Worm (Caenorhabditis elegans) whole organism, L1 larva: ENCODE data around the gene C02G6.3.

Experiments
- ama-1 ChIP-seq: fragments of 150-350 bp; optimal IDR thresholded peaks from 2 replicates; lab custom pipeline; 2014
- ces-1 ChIP-seq: fragments of 150-350 bp; optimal IDR thresholded peaks from 2 replicates; lab custom pipeline; 2014; ENCODE audit warnings: missing biosample characterization, missing genetic modification reagents, missing genetic modification characterization
- efl-1 ChIP-seq, 4 experiments: fragments of 150-350 bp; optimal IDR thresholded peaks in 3 of 4; peaks in 1 of 4; 1 replicate in 1 of 4; 2 replicates in 3 of 4; lab custom pipeline; 2014; ENCODE audit warnings: missing biosample characterization in 2 of 4, missing genetic modification characterization in 2 of 4, missing genetic modification reagents in 2 of 4
- egl-27 ChIP-seq, 2 experiments: fragments of 150-350 bp in 1 of 2; sonication (generic microtip); optimal IDR thresholded peaks; 3 replicates each; lab custom pipeline; 2017 to 2018; ENCODE audit warnings: missing biosample characterization in 2 of 2, missing genetic modification characterization in 2 of 2, missing genetic modification reagents in 2 of 2
- fkh-8 ChIP-seq: sonication (generic microtip); optimal IDR thresholded peaks from 2 replicates; lab custom pipeline; 2016; ENCODE audit warnings: mild to moderate bottlenecking, missing genetic modification characterization, missing compliant biosample characterization
- fos-1 ChIP-seq: fragments of 150-350 bp; optimal IDR thresholded peaks from 2 replicates; lab custom pipeline; 2014; ENCODE audit warnings: missing biosample characterization, missing genetic modification characterization
- mef-2 ChIP-seq: fragments of 150-350 bp; optimal IDR thresholded peaks from 2 replicates; lab custom pipeline; 2014; ENCODE audit warnings: missing biosample characterization, missing genetic modification characterization
- nhr-11 ChIP-seq: fragments of 150-350 bp; optimal IDR thresholded peaks from 2 replicates; lab custom pipeline; 2014; ENCODE audit warnings: missing biosample characterization, missing genetic modification characterization
- pqm-1 ChIP-seq: sonication (generic microtip); optimal IDR thresholded peaks from 3 replicates; lab custom pipeline; 2017; ENCODE audit warnings: missing biosample characterization, missing genetic modification characterization
- unc-30 ChIP-seq: sonication (generic microtip); optimal IDR thresholded peaks from 2 replicates; lab custom pipeline; 2017; ENCODE audit warnings: missing biosample characterization, missing genetic modification characterization
- ztf-11 ChIP-seq, 2 experiments: sonication (generic microtip); optimal IDR thresholded peaks; 2 replicates each; lab custom pipeline; 2016 to 2017; ENCODE audit warnings: missing genetic modification characterization in 2 of 2, missing biosample characterization in 1 of 2, missing compliant biosample characterization in 1 of 2

DNA sequence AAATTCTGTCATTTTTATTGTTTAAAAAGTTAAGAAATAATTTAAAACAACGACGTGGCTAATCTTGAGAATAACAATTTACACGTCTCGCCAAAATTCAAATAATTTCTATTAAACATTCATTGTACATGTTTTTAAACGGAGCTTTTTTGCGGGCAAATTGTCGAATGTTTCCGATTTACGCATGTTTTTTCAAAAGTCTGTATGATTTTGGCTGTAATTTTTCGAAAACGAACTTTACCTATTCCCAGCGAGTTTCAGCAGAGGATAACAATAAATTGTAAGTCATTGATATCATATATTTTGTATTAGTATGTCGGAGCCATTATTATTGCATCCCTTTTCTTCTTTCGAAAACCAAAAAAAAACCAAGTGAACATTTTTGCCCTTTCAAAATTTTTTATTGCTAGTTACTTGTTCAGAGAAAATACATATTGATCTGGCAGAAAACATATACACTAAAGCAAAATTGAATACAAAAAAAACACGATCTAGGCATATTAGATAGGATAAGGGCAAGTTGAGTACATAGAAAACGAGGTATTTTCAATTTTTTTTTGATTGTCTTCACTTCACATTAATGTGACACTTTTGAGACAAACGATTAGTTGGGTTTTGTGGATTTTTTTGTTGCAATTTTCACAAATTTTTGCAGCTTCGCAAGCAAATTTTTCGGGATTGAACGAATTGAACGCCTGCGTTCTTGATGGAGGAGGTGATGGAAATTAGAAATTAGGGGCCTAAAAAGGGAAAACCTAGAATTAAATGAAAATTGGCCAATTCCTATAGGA lies 41.4 kb upstream of the C02G6.3 start, which contains the start of gene F26F12.2:
- TF ChIP-seq ama-1 (lab: Kevin White, UChicago) = peak; percentile 74
- no peak for TF ChIP-seq mef-2 (tag; lab: Kevin White, UChicago)
- TF ChIP-seq efl-1 (optimal IDR thresholded peaks at IDR 0.05; lab: Kevin White, UChicago) = peak in 1 of 2 experiments; percentile 2
- peak in 1 of 2 experiments; percentile 90 for TF ChIP-seq efl-1 (GFP tag; optimal IDR thresholded peaks at IDR 0.05 in 1 of 2; lab: Kevin White, UChicago)
- no peak for TF ChIP-seq ztf-11 (tag; optimal IDR thresholded peaks at IDR 0.05; lab: Kevin White, UChicago)
- TF ChIP-seq nhr-11 (tag; lab: Kevin White, UChicago) = no peak
- no peak for TF ChIP-seq fkh-8 (tag; lab: Kevin White, UChicago)
- TF ChIP-seq unc-30 (tag; lab: Kevin White, UChicago) = no peak
- no peak for TF ChIP-seq ces-1
- no peak for TF ChIP-seq pqm-1 (tag; lab: Kevin White, UChicago)
- TF ChIP-seq egl-27 (tag; optimal IDR thresholded peaks at IDR 0.05; lab: Kevin White, UChicago) = no peak
- no peak for TF ChIP-seq fos-1 (tag; lab: Kevin White, UChicago)
